Worm (Caenorhabditis elegans) whole organism, late embryonic: ENCODE data around the gene enpp-1.

Source experiments
- C08G9.2 ChIP-seq: sonication (generic microtip); optimal IDR thresholded peaks from 2 replicates; lab custom pipeline; 2016; ENCODE audit warnings: mild to moderate bottlenecking, missing genetic modification characterization, moderate library complexity, missing compliant biosample characterization
- F13H6.1 ChIP-seq: sonication (generic microtip); optimal IDR thresholded peaks from 2 replicates; lab custom pipeline; 2016; ENCODE audit warnings: missing genetic modification characterization, missing compliant biosample characterization
- T23F11.4 ChIP-seq: fragments of 200-800 bp; sonication (Bioruptor generic); optimal IDR thresholded peaks from 2 replicates; lab custom pipeline; 2018; ENCODE audit warnings: mild to moderate bottlenecking, missing genetic modification characterization, missing compliant biosample characterization
- ama-1 ChIP-seq: fragments of 150-350 bp; optimal IDR thresholded peaks from 2 replicates; lab custom pipeline; 2014
- ceh-18 ChIP-seq: sonication (generic microtip); optimal IDR thresholded peaks from 2 replicates; lab custom pipeline; 2016; ENCODE audit warnings: missing genetic modification characterization, missing compliant biosample characterization
- ceh-19 ChIP-seq: fragments of 200-800 bp; sonication (Bioruptor generic); optimal IDR thresholded peaks from 2 replicates; lab custom pipeline; 2018; ENCODE audit warnings: mild to moderate bottlenecking, missing genetic modification characterization, missing compliant biosample characterization
- ceh-2 ChIP-seq: sonication (generic microtip); optimal IDR thresholded peaks from 2 replicates; lab custom pipeline; 2016; ENCODE audit warnings: missing genotype, missing genetic modification characterization, missing compliant biosample characterization
- ceh-22 ChIP-seq: sonication (generic microtip); optimal IDR thresholded peaks from 2 replicates; lab custom pipeline; 2017; ENCODE audit warnings: missing biosample characterization, missing genetic modification characterization
- ceh-31 ChIP-seq: sonication (generic microtip); optimal IDR thresholded peaks from 2 replicates; lab custom pipeline; 2016; ENCODE audit warnings: missing genetic modification characterization, missing compliant biosample characterization
- ceh-34 ChIP-seq: sonication (generic microtip); optimal IDR thresholded peaks from 2 replicates; lab custom pipeline; 2016; ENCODE audit warnings: mild to moderate bottlenecking, missing genetic modification characterization, missing compliant biosample characterization
- ceh-48 ChIP-seq: sonication (generic microtip); optimal IDR thresholded peaks from 2 replicates; lab custom pipeline; 2016; ENCODE audit warnings: missing genetic modification characterization, inconsistent platforms, missing compliant biosample characterization
- ceh-6 ChIP-seq: fragments of 200-800 bp; sonication (Bioruptor generic); optimal IDR thresholded peaks from 2 replicates; lab custom pipeline; 2018; ENCODE audit warnings: mild to moderate bottlenecking, missing genetic modification characterization, missing compliant biosample characterization
- ceh-9 ChIP-seq: sonication (generic microtip); optimal IDR thresholded peaks from 2 replicates; lab custom pipeline; 2016; ENCODE audit warnings: mild to moderate bottlenecking, missing genetic modification characterization, inconsistent platforms, missing compliant biosample characterization
- dmd-4 ChIP-seq: sonication (generic microtip); optimal IDR thresholded peaks from 2 replicates; lab custom pipeline; 2016; ENCODE audit warnings: borderline replicate concordance, missing genetic modification characterization, missing compliant biosample characterization
- dve-1 ChIP-seq: sonication (generic microtip); optimal IDR thresholded peaks from 2 replicates; lab custom pipeline; 2017; ENCODE audit warnings: antibody characterized with exemption, mild to moderate bottlenecking, missing genetic modification characterization, missing compliant biosample characterization
- elt-2 ChIP-seq: sonication (generic microtip); optimal IDR thresholded peaks from 2 replicates; lab custom pipeline; 2016; ENCODE audit warnings: missing genetic modification reagents, missing genetic modification characterization, missing compliant biosample characterization
- elt-4 ChIP-seq: sonication (generic microtip); optimal IDR thresholded peaks from 2 replicates; lab custom pipeline; 2016; ENCODE audit warnings: missing genetic modification characterization, missing compliant biosample characterization
- ets-4 ChIP-seq: sonication (generic microtip); optimal IDR thresholded peaks from 2 replicates; lab custom pipeline; 2016; ENCODE audit warnings: missing genetic modification characterization, missing compliant biosample characterization
- eyg-1 ChIP-seq: sonication (generic microtip); optimal IDR thresholded peaks from 2 replicates; lab custom pipeline; 2016; ENCODE audit warnings: missing genotype, missing genetic modification characterization, missing compliant biosample characterization
- fax-1 ChIP-seq: sonication (generic microtip); optimal IDR thresholded peaks from 2 replicates; lab custom pipeline; 2016; ENCODE audit warnings: missing genotype, missing genetic modification characterization, missing compliant biosample characterization
- fkh-6 ChIP-seq: sonication (generic microtip); optimal IDR thresholded peaks from 2 replicates; lab custom pipeline; 2016; ENCODE audit warnings: missing genetic modification characterization, missing compliant biosample characterization
- gmeb-2 ChIP-seq: sonication (generic microtip); optimal IDR thresholded peaks from 2 replicates; lab custom pipeline; 2016; ENCODE audit warnings: missing genetic modification characterization, inconsistent platforms, missing compliant biosample characterization
- hlh-13 ChIP-seq: fragments of 200-800 bp; sonication (Bioruptor generic); optimal IDR thresholded peaks from 2 replicates; lab custom pipeline; 2018; ENCODE audit warnings: mild to moderate bottlenecking, missing genetic modification characterization, missing compliant biosample characterization
- hlh-15 ChIP-seq: sonication (generic microtip); optimal IDR thresholded peaks from 2 replicates; lab custom pipeline; 2016; ENCODE audit warnings: missing genetic modification characterization, missing compliant biosample characterization
- hlh-30 ChIP-seq: sonication (generic microtip); optimal IDR thresholded peaks from 2 replicates; lab custom pipeline; 2017; ENCODE audit warnings: antibody characterized with exemption, missing genetic modification characterization, missing compliant biosample characterization; ENCODE audit not compliant: insufficient read depth
- hlh-8 ChIP-seq: sonication (generic microtip); optimal IDR thresholded peaks from 2 replicates; lab custom pipeline; 2016; ENCODE audit warnings: missing genotype, missing genetic modification characterization, missing compliant biosample characterization
- lin-11 ChIP-seq: fragments of 200-800 bp; sonication (Bioruptor generic); optimal IDR thresholded peaks from 2 replicates; lab custom pipeline; 2018; ENCODE audit warnings: mild to moderate bottlenecking, missing genetic modification characterization, missing compliant biosample characterization
- madf-2 ChIP-seq: sonication (generic microtip); optimal IDR thresholded peaks from 2 replicates; lab custom pipeline; 2017; ENCODE audit warnings: missing genetic modification characterization, missing compliant biosample characterization
- mec-3 ChIP-seq: sonication (generic microtip); optimal IDR thresholded peaks from 2 replicates; lab custom pipeline; 2016; ENCODE audit warnings: borderline replicate concordance, missing genetic modification characterization, missing compliant biosample characterization
- nfya-1 ChIP-seq: sonication (generic microtip); optimal IDR thresholded peaks from 2 replicates; lab custom pipeline; 2017; ENCODE audit warnings: missing genetic modification characterization, mild to moderate bottlenecking, missing compliant biosample characterization, antibody characterized with exemption, moderate library complexity
- nhr-11 ChIP-seq: fragments of 150-350 bp; optimal IDR thresholded peaks from 2 replicates; lab custom pipeline; 2014; ENCODE audit warnings: missing biosample characterization, missing genetic modification characterization
- nhr-232 ChIP-seq: sonication (generic microtip); optimal IDR thresholded peaks from 2 replicates; lab custom pipeline; 2016; ENCODE audit warnings: missing genetic modification characterization, missing compliant biosample characterization
- npax-4 ChIP-seq: sonication (generic microtip); optimal IDR thresholded peaks from 2 replicates; lab custom pipeline; 2016; ENCODE audit warnings: missing genetic modification characterization, missing compliant biosample characterization
- odd-2 ChIP-seq: sonication (generic microtip); optimal IDR thresholded peaks from 2 replicates; lab custom pipeline; 2017; ENCODE audit warnings: antibody characterized with exemption, mild to moderate bottlenecking, missing genetic modification characterization, missing compliant biosample characterization
- pag-3 ChIP-seq: sonication (generic microtip); optimal IDR thresholded peaks from 2 replicates; lab custom pipeline; 2016; ENCODE audit warnings: missing compliant biosample characterization, missing genetic modification characterization, borderline replicate concordance
- pha-4 ChIP-seq: fragments of 150-350 bp; optimal IDR thresholded peaks from 2 replicates; lab custom pipeline; 2018; ENCODE audit warnings: missing biosample characterization, missing genetic modification reagents, missing genetic modification characterization
- ref-2 ChIP-seq: sonication (generic microtip); optimal IDR thresholded peaks from 2 replicates; lab custom pipeline; 2016; ENCODE audit warnings: missing genetic modification characterization, missing compliant biosample characterization
- rnt-1 ChIP-seq: sonication (generic microtip); optimal IDR thresholded peaks from 2 replicates; lab custom pipeline; 2016; ENCODE audit warnings: missing genetic modification characterization, missing compliant biosample characterization
- sdc-2 ChIP-seq: sonication (generic microtip); optimal IDR thresholded peaks from 2 replicates; lab custom pipeline; 2016; ENCODE audit warnings: missing genotype, missing genetic modification characterization, missing compliant biosample characterization
- syd-9 ChIP-seq: sonication (generic microtip); optimal IDR thresholded peaks from 2 replicates; lab custom pipeline; 2016; ENCODE audit warnings: mild to moderate bottlenecking, missing genetic modification characterization, moderate library complexity, missing compliant biosample characterization
- tbx-2 ChIP-seq: sonication (generic microtip); optimal IDR thresholded peaks from 2 replicates; lab custom pipeline; 2016; ENCODE audit warnings: missing genetic modification characterization, missing compliant biosample characterization
- tbx-7 ChIP-seq: sonication (generic microtip); optimal IDR thresholded peaks from 2 replicates; lab custom pipeline; 2016; ENCODE audit warnings: missing genotype, missing genetic modification characterization, missing compliant biosample characterization
- ttx-3 ChIP-seq: sonication (generic microtip); optimal IDR thresholded peaks from 2 replicates; lab custom pipeline; 2016; ENCODE audit warnings: missing genetic modification reagents, missing genetic modification characterization, missing compliant biosample characterization
- unc-3 ChIP-seq, 2 experiments: fragments of 200-800 bp in 1 of 2; sonication (Bioruptor generic) in 1 of 2; sonication (generic microtip) in 1 of 2; conservative IDR thresholded peaks in 1 of 2; optimal IDR thresholded peaks in 1 of 2; 2 replicates each; pipeline versions ENCODE4 v1.3.6 to Lab custom; 2016 to 2022; ENCODE audit warnings: missing compliant biosample characterization in 2 of 2, missing genetic modification characterization in 2 of 2, missing genetic modification reagents in 1 of 2
- unc-42 ChIP-seq: sonication (generic microtip); optimal IDR thresholded peaks from 2 replicates; lab custom pipeline; 2016; ENCODE audit warnings: missing genotype, missing genetic modification characterization, missing compliant biosample characterization
- unc-86 ChIP-seq: sonication (generic microtip); optimal IDR thresholded peaks from 2 replicates; lab custom pipeline; 2016; ENCODE audit warnings: missing genetic modification characterization, missing compliant biosample characterization
- ztf-16 ChIP-seq: sonication (generic microtip); optimal IDR thresholded peaks from 2 replicates; lab custom pipeline; 2017; ENCODE audit warnings: missing genetic modification characterization, missing compliant biosample characterization

Gene enpp-1

ce11 chrV:12091759-12092158 is 39.5 kb upstream of the enpp-1 start, which contains the start of gene nhr-206:
Gene nhr-206 (plus strand): TSS chrV:12092006.
- TF ChIP-seq fkh-6 (tag; lab: Kevin White, UChicago) (no peak), ttx-3 (tag; lab: Kevin White, UChicago) (no peak), ceh-2 (no peak)

- TF ChIP-seq ceh-22 (tag; lab: Kevin White, UChicago): no peak
- no peak for TF ChIP-seq odd-2
- TF ChIP-seq hlh-15 (tag; lab: Kevin White, UChicago): no peak
- TF ChIP-seq syd-9 (tag; lab: Kevin White, UChicago): no peak
- no peak for TF ChIP-seq nfya-1 (tag; lab: Kevin White, UChicago)
- no peak for TF ChIP-seq T23F11.4 (GFP tag; lab: Kevin White, UChicago)
- TF ChIP-seq C08G9.2 (tag; lab: Kevin White, UChicago): no peak
- TF ChIP-seq unc-86 (tag; lab: Kevin White, UChicago): no peak
- TF ChIP-seq fax-1: no peak
- TF ChIP-seq ceh-31 (tag; lab: Kevin White, UChicago): no peak
- no peak for TF ChIP-seq lin-11 (tag; lab: Kevin White, UChicago)
- TF ChIP-seq ttx-3 (tag; lab: Kevin White, UChicago): no peak
- no peak for TF ChIP-seq ref-2 (tag; lab: Kevin White, UChicago)
- no peak for TF ChIP-seq unc-3 (GFP tag; conservative IDR thresholded peaks at IDR 0.05; lab: Robert Waterston, UW)
- TF ChIP-seq unc-3 (tag; optimal IDR thresholded peaks at IDR 0.05; lab: Kevin White, UChicago): no peak
- no peak for TF ChIP-seq madf-2 (tag; lab: Kevin White, UChicago)
- no peak for TF ChIP-seq ceh-18 (tag; lab: Kevin White, UChicago)
- no peak for TF ChIP-seq ceh-2
- TF ChIP-seq, all 69 proteins: peak for 0
Observed at ce11 chrV:12094030-12094429, 37.2 kb upstream of the enpp-1 start, which contains the start of gene nhr-208. Gene nhr-208 (plus strand): TSS chrV:12094317.

- TF ChIP-seq sdc-2 (no peak), ama-1 (lab: Kevin White, UChicago) (no peak), nhr-232 (tag; lab: Kevin White, UChicago) (no peak), hlh-13 (GFP tag; lab: Kevin White, UChicago) (no peak), dmd-4 (tag; lab: Kevin White, UChicago) (no peak), pag-3 (tag; lab: Kevin White, UChicago) (no peak), dve-1 (no peak), ceh-34 (tag; lab: Kevin White, UChicago) (no peak), pha-4 (tag; lab: Kevin White, UChicago) (no peak), tbx-2 (tag; lab: Kevin White, UChicago) (no peak), nhr-11 (no peak), unc-86 (tag; lab: Kevin White, UChicago) (no peak), eyg-1 (no peak), ceh-9 (no peak), ceh-19 (no peak), C08G9.2 (tag; lab: Kevin White, UChicago) (no peak), F13H6.1 (tag; lab: Kevin White, UChicago) (no peak), ets-4 (tag; lab: Kevin White, UChicago) (no peak), elt-2 (no peak), rnt-1 (tag; lab: Kevin White, UChicago) (no peak)
- TF ChIP-seq, all 69 proteins: peak for 0
Observed at ce11 chrV:12095865-12096264, 35.4 kb upstream of the enpp-1 start, which contains the start of gene nhr-207. Gene nhr-207 (plus strand): TSS chrV:12096146.

ce11 chrV:12098123-12098522 is 33.1 kb upstream of the enpp-1 start, which contains the start of gene nhr-209:
Gene nhr-209 (plus strand): TSS chrV:12098149.
- TF ChIP-seq nhr-232 (tag; lab: Kevin White, UChicago): no peak
- no peak for TF ChIP-seq hlh-8 (tag; lab: Kevin White, UChicago)
- no peak for TF ChIP-seq gmeb-2 (tag; lab: Kevin White, UChicago)
- no peak for TF ChIP-seq unc-42 (tag; lab: Kevin White, UChicago)
- no peak for TF ChIP-seq mec-3
- no peak for TF ChIP-seq hlh-30
- TF ChIP-seq ceh-22 (tag; lab: Kevin White, UChicago): no peak
- TF ChIP-seq ceh-6: no peak
- no peak for TF ChIP-seq elt-4 (tag; lab: Kevin White, UChicago)
- no peak for TF ChIP-seq madf-2 (tag; lab: Kevin White, UChicago)
- no peak for TF ChIP-seq ztf-16 (tag; lab: Kevin White, UChicago)
- no peak for TF ChIP-seq nfya-1 (tag; lab: Kevin White, UChicago)
- TF ChIP-seq ceh-48 (tag; lab: Kevin White, UChicago): no peak
- no peak for TF ChIP-seq tbx-7 (tag; lab: Kevin White, UChicago)
- no peak for TF ChIP-seq elt-2
- TF ChIP-seq ceh-9: no peak
- TF ChIP-seq C08G9.2 (tag; lab: Kevin White, UChicago): no peak
- no peak for TF ChIP-seq npax-4 (tag; lab: Kevin White, UChicago)
- no peak for TF ChIP-seq ceh-31 (tag; lab: Kevin White, UChicago)
